Worm (Caenorhabditis elegans): ENCODE measurements around the gene cey-4.

DNA sequence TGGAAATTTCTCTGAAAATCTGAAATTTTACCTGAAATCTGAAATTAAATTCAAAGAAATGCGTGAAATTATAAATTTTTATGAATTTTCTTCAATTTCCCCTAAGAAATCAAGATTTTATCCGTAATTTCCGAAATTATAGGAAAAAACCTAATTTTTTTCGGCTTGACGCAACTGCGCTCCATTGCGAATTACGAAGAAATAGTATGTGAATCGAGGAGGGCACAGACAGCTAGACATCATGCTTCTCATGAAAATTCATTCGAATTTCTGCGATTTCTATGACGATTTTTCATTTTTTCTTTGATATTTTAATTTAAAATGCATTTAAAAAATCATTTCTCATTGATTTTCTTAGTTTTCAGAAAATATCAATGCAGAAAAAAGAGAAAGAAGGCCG lies 13.5 kb upstream of the cey-4 start:
- TF ChIP-seq nhr-237 (tag; optimal IDR thresholded peaks at IDR 0.05) (no peak), unc-62 (GFP tag; optimal IDR thresholded peaks at IDR 0.05) (no peak), mdl-1 (tag; optimal IDR thresholded peaks at IDR 0.05) (no peak), zag-1 (tag; optimal IDR thresholded peaks at IDR 0.05) (no peak), fkh-10 (GFP tag; optimal IDR thresholded peaks at IDR 0.05) (no peak), ama-1 (optimal IDR thresholded peaks at IDR 0.05) (no peak), R02D3.7 (tag; optimal IDR thresholded peaks at IDR 0.05) (peak; percentile 6), egl-27 (tag; optimal IDR thresholded peaks at IDR 0.05) (no peak), nhr-23 (tag; optimal IDR thresholded peaks at IDR 0.05) (peak; percentile 59), tbx-2 (tag; optimal IDR thresholded peaks at IDR 0.05) (no peak), elt-1 (tag; optimal IDR thresholded peaks at IDR 0.05) (no peak), nhr-11 (tag; optimal IDR thresholded peaks at IDR 0.05) (no peak), pqm-1 (tag; optimal IDR thresholded peaks at IDR 0.05) (peak; percentile 5)
